Worm (Caenorhabditis elegans): Measurements from ENCODE around the gene cwp-3.
A peak's percentile ranks its signal among the peaks of the same experiment; 100 is the strongest.

cwp-3 gene

DNA sequence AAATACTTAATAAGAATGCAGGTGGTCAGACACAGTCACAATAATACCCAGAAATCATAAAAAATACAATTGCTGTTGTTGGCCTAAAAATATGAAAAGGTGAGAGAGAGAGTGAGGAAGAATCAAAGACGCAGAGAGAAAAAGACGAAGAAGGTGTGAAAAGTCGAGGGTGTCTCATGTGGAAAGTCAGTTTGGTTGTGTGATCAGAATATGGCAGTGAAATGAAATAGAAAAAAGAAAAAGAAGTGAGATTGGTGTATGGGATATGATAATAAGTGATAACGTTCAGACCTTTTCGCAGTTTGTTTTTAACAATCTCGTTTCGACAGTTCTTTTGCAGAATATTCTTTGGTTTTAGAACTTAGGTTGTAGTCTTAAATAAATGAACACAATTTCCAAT lies 35.8 kb upstream of the cwp-3 start:
- peak; percentile 22 for TF ChIP-seq ztf-4 (tag; optimal IDR thresholded peaks at IDR 0.05)
- no peak for TF ChIP-seq F13H6.1 (tag; optimal IDR thresholded peaks at IDR 0.05)
- no peak for TF ChIP-seq elt-3 (tag; optimal IDR thresholded peaks at IDR 0.05)
- TF ChIP-seq blmp-1 (tag; optimal IDR thresholded peaks at IDR 0.05; ENCODE audit: insufficient read depth), result peak; percentile 1
- TF ChIP-seq Y55F3AM.14 (GFP tag; optimal IDR thresholded peaks at IDR 0.05), result no peak
- no peak for TF ChIP-seq elt-1 (tag; optimal IDR thresholded peaks at IDR 0.05)

DNA sequence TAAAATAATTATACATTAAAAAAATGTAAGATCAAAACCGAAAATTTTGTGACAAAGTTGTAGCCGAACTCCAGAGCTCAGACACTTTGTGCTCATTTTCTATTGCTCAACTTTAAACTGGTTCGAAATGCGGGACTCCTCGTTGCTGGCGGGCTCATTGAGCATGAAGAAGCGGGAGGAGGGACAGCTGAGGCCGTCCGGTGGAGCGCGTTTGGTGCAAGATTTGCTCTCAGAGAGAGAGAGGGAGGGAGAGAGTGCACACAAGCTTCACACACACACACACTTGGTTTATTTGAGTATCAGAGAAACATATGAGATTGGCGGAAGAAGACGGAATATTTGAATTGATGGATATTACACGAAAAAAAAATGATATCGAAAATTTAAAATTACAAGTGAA lies 32.0 kb upstream of the cwp-3 start:
- TF ChIP-seq ZK546.5 (tag; optimal IDR thresholded peaks at IDR 0.05) (no peak), elt-3 (tag; optimal IDR thresholded peaks at IDR 0.05) (no peak), nhr-25 (tag; optimal IDR thresholded peaks at IDR 0.05) (no peak), nhr-77 (tag; optimal IDR thresholded peaks at IDR 0.05) (no peak), lin-11 (tag; optimal IDR thresholded peaks at IDR 0.05) (peak; percentile 41), peb-1 (tag; optimal IDR thresholded peaks at IDR 0.05) (no peak), aly-2 (tag; optimal IDR thresholded peaks at IDR 0.05) (no peak), C34F6.9 (tag; optimal IDR thresholded peaks at IDR 0.05) (peak; percentile 76), sma-3 (GFP tag; optimal IDR thresholded peaks at IDR 0.05) (no peak), nhr-11 (tag; optimal IDR thresholded peaks at IDR 0.05) (no peak), lin-13 (GFP tag; optimal IDR thresholded peaks at IDR 0.05) (peak; percentile 48), nhr-10 (tag; optimal IDR thresholded peaks at IDR 0.05) (no peak), mab-5 (tag; optimal IDR thresholded peaks at IDR 0.05) (no peak), nhr-23 (tag; optimal IDR thresholded peaks at IDR 0.05) (no peak), sem-4 (tag; optimal IDR thresholded peaks at IDR 0.05) (no peak), blmp-1 (tag; optimal IDR thresholded peaks at IDR 0.05; ENCODE audit: insufficient read depth) (no peak), gmeb-1 (tag; optimal IDR thresholded peaks at IDR 0.05) (no peak), unc-39 (tag; optimal IDR thresholded peaks at IDR 0.05) (no peak), ztf-11 (tag; optimal IDR thresholded peaks at IDR 0.05) (no peak), nhr-12 (tag; optimal IDR thresholded peaks at IDR 0.05) (no peak), nhr-6 (tag; optimal IDR thresholded peaks at IDR 0.05) (no peak), snpc-4 (tag; optimal IDR thresholded peaks at IDR 0.05) (no peak), crh-2 (tag; optimal IDR thresholded peaks at IDR 0.05) (peak; percentile 8), ztf-4 (tag; optimal IDR thresholded peaks at IDR 0.05) (no peak), nhr-129 (tag; optimal IDR thresholded peaks at IDR 0.05) (peak; percentile 67), R02D3.7 (tag; optimal IDR thresholded peaks at IDR 0.05) (no peak), alr-1 (tag; optimal IDR thresholded peaks at IDR 0.05) (no peak), ceh-16 (tag; optimal IDR thresholded peaks at IDR 0.05) (no peak), nhr-237 (tag; optimal IDR thresholded peaks at IDR 0.05) (no peak), mdl-1 (tag; optimal IDR thresholded peaks at IDR 0.05) (no peak), unc-55 (GFP tag; optimal IDR thresholded peaks at IDR 0.05) (peak; percentile 81), F13H6.1 (tag; optimal IDR thresholded peaks at IDR 0.05) (peak; percentile 49), Y55F3AM.14 (GFP tag; optimal IDR thresholded peaks at IDR 0.05) (peak; percentile 31), skn-1 (tag; optimal IDR thresholded peaks at IDR 0.05) (no peak), nhr-21 (tag; optimal IDR thresholded peaks at IDR 0.05) (no peak), elt-1 (tag; optimal IDR thresholded peaks at IDR 0.05) (no peak), ztf-1 (GFP tag; conservative IDR thresholded peaks at IDR 0.05) (no peak), lsy-2 (tag; optimal IDR thresholded peaks at IDR 0.05) (peak in 1 of 2 experiments; percentile 55), unc-62 (GFP tag; optimal IDR thresholded peaks at IDR 0.05) (no peak), zag-1 (tag; optimal IDR thresholded peaks at IDR 0.05) (peak; percentile 59), ceh-82 (tag; optimal IDR thresholded peaks at IDR 0.05) (no peak), fos-1 (tag; optimal IDR thresholded peaks at IDR 0.05) (no peak)

DNA sequence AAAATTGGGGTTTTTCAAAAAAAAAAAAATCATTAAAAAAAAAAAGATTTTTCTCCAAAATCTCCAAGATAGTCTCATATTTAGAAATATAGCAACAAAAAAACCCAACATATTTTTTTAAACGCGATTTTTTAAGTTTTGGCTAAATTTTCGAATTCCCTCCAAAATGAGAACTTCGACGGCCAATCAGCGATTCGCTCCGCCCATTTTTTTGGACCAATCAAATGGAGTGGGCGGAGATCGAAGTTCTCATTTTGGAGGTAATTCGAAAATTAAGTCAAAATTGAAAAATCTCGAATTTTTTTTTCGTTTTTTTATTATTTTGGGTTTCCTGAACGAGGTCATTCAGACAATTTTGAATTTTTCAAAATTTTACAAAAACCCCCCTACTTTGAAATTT lies 28.8 kb upstream of the cwp-3 start:
- TF ChIP-seq nhr-11 (tag; optimal IDR thresholded peaks at IDR 0.05) (no peak), ztf-11 (tag; optimal IDR thresholded peaks at IDR 0.05) (no peak), nhr-77 (tag; optimal IDR thresholded peaks at IDR 0.05) (no peak)
